Fruit fly (Drosophila melanogaster) whole organism, embryonic: ENCODE measurements around the gene CG17349.

ENCODE experiments used
- ATbp ChIP-seq: fragments of 200-800 bp; sonication (Bioruptor generic); optimal IDR thresholded peaks from 2 replicates; lab custom pipeline; 2017; ENCODE audit warnings: missing biosample characterization, mild to moderate bottlenecking, missing genetic modification characterization, missing genetic modification reagents
- Abd-B ChIP-seq: fragments of 200-800 bp; sonication (Bioruptor generic); optimal IDR thresholded peaks from 2 replicates; lab custom pipeline; 2018; ENCODE audit warnings: missing biosample characterization, mild to moderate bottlenecking, missing genetic modification characterization, moderate library complexity
- CG10267 ChIP-seq: fragments of 200-800 bp; sonication (Bioruptor generic); optimal IDR thresholded peaks from 2 replicates; lab custom pipeline; 2018; ENCODE audit warnings: missing biosample characterization, mild to moderate bottlenecking, missing genetic modification characterization, moderate library complexity
- CG10959 ChIP-seq: fragments of 200-800 bp; sonication (Bioruptor generic); IDR thresholded peaks from 2 replicates; pipeline ENCODE4 v1.3.6; 2022; ENCODE audit warnings: missing biosample characterization, missing genetic modification characterization
- CG11696 ChIP-seq: fragments of 200-800 bp; sonication (Bioruptor generic); IDR thresholded peaks from 2 replicates; pipeline ENCODE4 v1.3.6; 2022; ENCODE audit warnings: missing biosample characterization, missing genetic modification characterization
- CG13424 ChIP-seq: fragments of 200-800 bp; sonication (Bioruptor generic); optimal IDR thresholded peaks from 2 replicates; lab custom pipeline; 2019; ENCODE audit warnings: missing biosample characterization, mild to moderate bottlenecking, missing genetic modification characterization, moderate library complexity
- CG14441 ChIP-seq: fragments of 200-800 bp; sonication (Bioruptor generic); IDR thresholded peaks from 2 replicates; pipeline ENCODE4 v1.3.6; 2022; ENCODE audit warnings: missing biosample characterization, missing genetic modification characterization
- CG14667 ChIP-seq: fragments of 200-800 bp; sonication (Bioruptor generic); IDR thresholded peaks from 2 replicates; pipeline ENCODE4 v1.3.6; 2022; ENCODE audit warnings: missing biosample characterization, missing genetic modification characterization
- CG15011 ChIP-seq: fragments of 200-800 bp; sonication (Bioruptor generic); optimal IDR thresholded peaks from 3 replicates; lab custom pipeline; 2018; ENCODE audit warnings: missing biosample characterization, mild to moderate bottlenecking, missing genetic modification characterization
- CG15514 ChIP-seq: fragments of 200-800 bp; sonication (Bioruptor generic); optimal IDR thresholded peaks from 3 replicates; lab custom pipeline; 2017; ENCODE audit warnings: missing biosample characterization, missing genetic modification characterization, mild to moderate bottlenecking, moderate library complexity, missing genetic modification reagents
- CG17568 ChIP-seq: fragments of 200-800 bp; sonication (Bioruptor generic); optimal IDR thresholded peaks from 2 replicates; lab custom pipeline; 2018; ENCODE audit warnings: missing biosample characterization, mild to moderate bottlenecking, missing genetic modification characterization, moderate library complexity
- CG3163 ChIP-seq: fragments of 200-800 bp; sonication (Bioruptor generic); optimal IDR thresholded peaks from 3 replicates; lab custom pipeline; 2016; ENCODE audit warnings: missing biosample characterization, missing genetic modification characterization
- CG34376 ChIP-seq: fragments of 200-800 bp; sonication (Bioruptor generic); optimal IDR thresholded peaks from 2 replicates; lab custom pipeline; 2018; ENCODE audit warnings: missing biosample characterization, mild to moderate bottlenecking, missing genetic modification characterization
- CG4282 ChIP-seq: fragments of 200-800 bp; sonication (Bioruptor generic); optimal IDR thresholded peaks from 2 replicates; lab custom pipeline; 2016; ENCODE audit warnings: missing biosample characterization, missing genetic modification characterization
- CG7786 ChIP-seq: fragments of 200-800 bp; sonication (Bioruptor generic); optimal IDR thresholded peaks from 2 replicates; lab custom pipeline; 2016; ENCODE audit warnings: missing biosample characterization, missing genetic modification characterization
- CG7963 ChIP-seq: fragments of 200-800 bp; sonication (Bioruptor generic); IDR thresholded peaks from 3 replicates; pipeline ENCODE4 v1.3.6; 2022; ENCODE audit warnings: missing biosample characterization, missing genetic modification characterization; ENCODE audit not compliant: partially characterized antibody
- CG8089 ChIP-seq: fragments of 200-800 bp; sonication (Bioruptor generic); optimal IDR thresholded peaks from 3 replicates; lab custom pipeline; 2016; ENCODE audit warnings: missing biosample characterization, missing genetic modification characterization
- CG8388 ChIP-seq: fragments of 200-800 bp; sonication (Bioruptor generic); optimal IDR thresholded peaks from 2 replicates; lab custom pipeline; 2019; ENCODE audit warnings: missing biosample characterization, mild to moderate bottlenecking, missing genetic modification characterization, moderate library complexity
- Dfd ChIP-seq, 2 experiments: fragments of >200 bp; optimal IDR thresholded peaks; 2 replicates each; lab custom pipeline; 2017; ENCODE audit warnings: missing biosample characterization in 2 of 2, missing genetic modification characterization in 2 of 2
- Dll ChIP-seq: fragments of 200-800 bp; sonication (Bioruptor generic); IDR thresholded peaks from 4 replicates; pipeline ENCODE4 v1.3.6; 2022; ENCODE audit warnings: missing biosample characterization, missing genetic modification characterization; ENCODE audit not compliant: partially characterized antibody
- Hmr ChIP-seq: fragments of 200-800 bp; sonication (Bioruptor generic); optimal IDR thresholded peaks from 3 replicates; lab custom pipeline; 2017; ENCODE audit warnings: mild to moderate bottlenecking, missing biosample characterization, missing genetic modification reagents, missing genetic modification characterization
- Hmx ChIP-seq: fragments of 200-800 bp; sonication (Bioruptor generic); optimal IDR thresholded peaks from 2 replicates; lab custom pipeline; 2016; ENCODE audit warnings: missing biosample characterization, missing genetic modification characterization
- Lhr ChIP-seq: fragments of 200-800 bp; sonication (Bioruptor generic); optimal IDR thresholded peaks from 3 replicates; lab custom pipeline; 2017; ENCODE audit warnings: mild to moderate bottlenecking, missing biosample characterization, missing genetic modification reagents, missing genetic modification characterization
- MBD-R2 ChIP-seq: fragments of 200-800 bp; sonication (Bioruptor generic); IDR thresholded peaks from 2 replicates; pipeline ENCODE4 v1.3.6; 2022; ENCODE audit warnings: missing biosample characterization, missing genetic modification characterization
- Rfx ChIP-seq: fragments of 200-800 bp; sonication (Bioruptor generic); IDR thresholded peaks from 2 replicates; pipeline ENCODE4 v1.3.6; 2022; ENCODE audit warnings: missing biosample characterization, missing genetic modification characterization
- Six4 ChIP-seq: fragments of 200-800 bp; sonication (Bioruptor generic); optimal IDR thresholded peaks from 2 replicates; lab custom pipeline; 2016; ENCODE audit warnings: missing biosample characterization, missing genetic modification characterization
- bsh ChIP-seq, 2 experiments: fragments of 200-800 bp; sonication (Bioruptor generic); optimal IDR thresholded peaks; 2 replicates each; lab custom pipeline; 2017 to 2018; ENCODE audit warnings: mild to moderate bottlenecking in 2 of 2, missing biosample characterization in 2 of 2, missing genetic modification characterization in 2 of 2, moderate library complexity in 1 of 2
- chm ChIP-seq: fragments of 200-800 bp; sonication (Bioruptor generic); IDR thresholded peaks from 2 replicates; pipeline ENCODE4 v1.3.6; 2022; ENCODE audit warnings: missing biosample characterization, missing genetic modification characterization
- chn ChIP-seq: fragments of 200-800 bp; sonication (Bioruptor generic); optimal IDR thresholded peaks from 2 replicates; lab custom pipeline; 2016; ENCODE audit warnings: missing biosample characterization, missing genetic modification characterization
- cwo ChIP-seq: fragments of 200-800 bp; sonication (Bioruptor generic); optimal IDR thresholded peaks from 3 replicates; lab custom pipeline; 2017; ENCODE audit warnings: missing biosample characterization, missing genetic modification characterization, mild to moderate bottlenecking, moderate library complexity, missing genetic modification reagents
- dpn ChIP-seq, 2 experiments: fragments of 200-800 bp; sonication (Bioruptor generic); optimal IDR thresholded peaks; 3 replicates each; lab custom pipeline; 2016; ENCODE audit warnings: missing biosample characterization in 2 of 2, missing genetic modification characterization in 2 of 2
- fd3F ChIP-seq: fragments of 200-800 bp; sonication (Bioruptor generic); optimal IDR thresholded peaks from 2 replicates; lab custom pipeline; 2018; ENCODE audit warnings: missing biosample characterization, mild to moderate bottlenecking, missing genetic modification characterization, moderate library complexity
- gem ChIP-seq: fragments of 200-800 bp; sonication (Bioruptor generic); optimal IDR thresholded peaks from 2 replicates; lab custom pipeline; 2019; ENCODE audit warnings: missing biosample characterization, mild to moderate bottlenecking, missing genetic modification characterization, moderate library complexity
- grau ChIP-seq: fragments of 200-800 bp; optimal IDR thresholded peaks from 3 replicates; lab custom pipeline; 2019; ENCODE audit warnings: missing biosample characterization, mild to moderate bottlenecking, missing genetic modification characterization, moderate library complexity
- hkb ChIP-seq, 2 experiments: fragments of 200-800 bp in 1 of 2; fragments of >200 bp in 1 of 2; sonication (Bioruptor generic) in 1 of 2; IDR thresholded peaks in 1 of 2; optimal IDR thresholded peaks in 1 of 2; 2 replicates each; pipeline versions ENCODE4 v1.3.6 to Lab custom; 2017 to 2022; ENCODE audit warnings: missing biosample characterization in 1 of 2, missing genetic modification characterization in 1 of 2
- oc ChIP-seq: fragments of 200-800 bp; sonication (Bioruptor generic); optimal IDR thresholded peaks from 2 replicates; lab custom pipeline; 2018; ENCODE audit warnings: missing biosample characterization, mild to moderate bottlenecking, missing genetic modification characterization, moderate library complexity
- schlank ChIP-seq: fragments of 200-800 bp; sonication (Bioruptor generic); optimal IDR thresholded peaks from 2 replicates; lab custom pipeline; 2018; ENCODE audit warnings: missing biosample characterization, mild to moderate bottlenecking, missing genetic modification characterization
- sd ChIP-seq: fragments of 200-800 bp; sonication (Bioruptor generic); optimal IDR thresholded peaks from 3 replicates; lab custom pipeline; 2018; ENCODE audit warnings: missing biosample characterization, mild to moderate bottlenecking, missing genetic modification characterization, moderate library complexity
- sens-2 ChIP-seq: fragments of 200-800 bp; sonication (Bioruptor generic); IDR thresholded peaks from 2 replicates; pipeline ENCODE4 v1.3.6; 2022; ENCODE audit warnings: missing biosample characterization, missing genetic modification characterization
- sima ChIP-seq: fragments of 200-800 bp; sonication (Bioruptor generic); optimal IDR thresholded peaks from 2 replicates; lab custom pipeline; 2016; ENCODE audit warnings: missing biosample characterization, missing genetic modification characterization
- sisA ChIP-seq: fragments of 200-800 bp; sonication (Bioruptor generic); IDR thresholded peaks from 2 replicates; pipeline ENCODE4 v1.3.6; 2022; ENCODE audit warnings: missing biosample characterization, missing genetic modification characterization
- sna ChIP-seq: fragments of 200-800 bp; sonication (Bioruptor generic); IDR thresholded peaks from 2 replicates; pipeline ENCODE4 v1.3.6; 2022; ENCODE audit warnings: missing biosample characterization, missing genetic modification characterization; ENCODE audit not compliant: partially characterized antibody
- sr ChIP-seq: fragments of 200-800 bp; sonication (Bioruptor generic); IDR thresholded peaks from 3 replicates; pipeline ENCODE4 v1.3.6; 2022; ENCODE audit warnings: missing biosample characterization, missing genetic modification characterization
- tin ChIP-seq: fragments of 200-800 bp; sonication (Bioruptor generic); optimal IDR thresholded peaks from 3 replicates; lab custom pipeline; 2016; ENCODE audit warnings: missing biosample characterization, missing genetic modification characterization
- tll ChIP-seq, 2 experiments: fragments of 200-800 bp in 1 of 2; fragments of >200 bp in 1 of 2; sonication (Bioruptor generic) in 1 of 2; optimal IDR thresholded peaks; 2 replicates each; lab custom pipeline; 2017 to 2019; ENCODE audit warnings: missing biosample characterization in 2 of 2, missing genetic modification characterization in 2 of 2, mild to moderate bottlenecking in 1 of 2, moderate library complexity in 1 of 2
- tna ChIP-seq: fragments of 200-800 bp; sonication (Bioruptor generic); IDR thresholded peaks from 2 replicates; pipeline ENCODE4 v1.3.6; 2022; ENCODE audit warnings: missing biosample characterization, missing genetic modification characterization; ENCODE audit not compliant: partially characterized antibody

CG17349 gene

DNA sequence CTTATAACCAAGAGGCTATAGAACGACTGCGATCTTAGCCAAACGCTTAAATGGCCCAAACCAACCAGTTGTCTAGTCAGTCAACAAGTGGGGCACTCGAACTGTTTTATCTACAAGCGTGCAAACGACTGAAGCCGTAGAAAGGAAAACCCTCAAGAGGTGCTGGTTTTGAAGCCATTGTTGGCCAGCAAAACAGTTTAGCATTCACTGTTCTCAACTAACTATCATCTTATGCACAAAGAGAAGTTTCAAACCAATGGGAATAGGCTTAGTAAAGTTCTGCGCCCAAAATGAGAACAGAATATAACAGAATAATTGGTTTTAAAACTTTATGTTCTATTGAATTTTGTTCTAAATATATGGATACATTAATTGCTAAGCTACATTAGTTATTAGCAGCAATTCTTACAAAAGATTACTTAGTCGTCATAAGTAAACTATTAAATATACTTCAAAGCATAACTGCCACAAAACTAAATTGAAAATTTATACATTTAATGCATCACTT, 23.5 kb downstream of the CG17349 start, which contains the start of gene CG31798 (continued):
- TF ChIP-seq Rfx (GFP tag; lab: Robert Waterston, UW) (no peak), CG34376 (GFP tag; lab: Kevin White, UChicago) (no peak), tin (no peak), CG14667 (GFP tag; lab: Robert Waterston, UW) (no peak), Hmr (GFP tag; lab: Kevin White, UChicago) (peak; percentile 6), Lhr (GFP tag; lab: Kevin White, UChicago) (no peak), hkb (optimal IDR thresholded peaks at IDR 0.05; lab: Kevin White, UChicago) (no peak), hkb (GFP tag; IDR thresholded peaks at IDR 0.05; lab: Robert Waterston, UW) (no peak), Dll (no peak)

DNA sequence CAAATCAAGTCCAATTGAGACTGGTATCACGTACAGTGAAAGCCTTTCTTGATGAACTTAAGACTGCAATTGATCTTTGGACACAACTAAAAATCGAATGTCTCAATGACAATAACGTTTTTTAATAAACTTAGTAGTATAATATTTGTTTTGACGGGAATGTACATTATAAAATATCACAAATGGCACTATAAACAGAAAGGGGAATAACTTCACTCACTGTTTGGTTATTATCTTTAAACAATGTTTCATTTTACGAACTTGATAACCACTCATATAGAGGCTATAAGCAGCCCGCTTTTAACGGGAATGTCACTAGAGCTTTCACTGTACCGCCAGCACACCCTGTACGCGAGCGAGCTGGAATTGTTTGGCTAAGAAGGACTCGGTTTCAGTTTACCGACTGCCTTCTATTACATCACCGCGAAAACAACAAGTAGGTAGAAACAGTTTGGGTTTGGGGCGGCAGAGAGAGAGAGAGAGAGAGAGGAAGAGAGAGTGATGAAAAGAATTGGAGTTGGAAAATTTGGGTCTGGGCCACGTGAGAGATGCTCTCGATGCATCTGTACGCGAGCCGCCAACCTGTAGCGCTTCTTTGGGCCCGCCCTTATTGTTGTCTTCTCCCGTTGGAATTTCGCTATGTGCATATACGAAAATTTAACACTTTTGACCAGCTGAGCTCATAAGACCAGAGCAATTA, 27.5 kb downstream of the CG17349 start:
- TF ChIP-seq sima (GFP tag; lab: Kevin White, UChicago) (no peak), Dfd (GFP tag; optimal IDR thresholded peaks at IDR 0.05; lab: Kevin White, UChicago) (no peak), CG14441 (GFP tag; lab: Robert Waterston, UW) (no peak), CG11696 (no peak), Hmx (peak; percentile 26), CG7786 (GFP tag; lab: Kevin White, UChicago) (no peak), sisA (GFP tag; lab: Robert Waterston, UW) (no peak; the same call in 1 of the 2 replicates), CG17568 (no peak), schlank (tag; lab: Kevin White, UChicago) (no peak), CG13424 (tag; lab: Kevin White, UChicago) (peak; percentile 40), fd3F (GFP tag; lab: Kevin White, UChicago) (no peak), CG10267 (no peak), gem (tag; lab: Kevin White, UChicago) (peak; percentile 53), CG3163 (GFP tag; lab: Kevin White, UChicago) (no peak), sd (tag; lab: Kevin White, UChicago) (peak; percentile 25), Abd-B (GFP tag; lab: Kevin White, UChicago) (no peak), CG15011 (GFP tag; lab: Kevin White, UChicago) (peak; percentile 4), MBD-R2 (GFP tag; lab: Robert Waterston, UW) (0 out of 2 replicates have a peak, but pooled peaks have one; percentile 9), Hmr (GFP tag; lab: Kevin White, UChicago) (peak; percentile 49), Six4 (no peak), chm (GFP tag; lab: Robert Waterston, UW) (no peak), grau (tag; lab: Kevin White, UChicago) (peak; percentile 83), sens-2 (GFP tag; lab: Robert Waterston, UW) (no peak), tna (GFP tag; lab: Robert Waterston, UW) (no peak), chn (GFP tag; lab: Kevin White, UChicago) (peak; percentile 8), CG15514 (peak; percentile 10), CG8388 (GFP tag; lab: Kevin White, UChicago) (peak; percentile 12), sna (GFP tag; lab: Robert Waterston, UW) (no peak), sr (GFP tag; lab: Robert Waterston, UW) (no peak), CG10959 (GFP tag; lab: Robert Waterston, UW) (no peak), bsh (GFP tag; optimal IDR thresholded peaks at IDR 0.05; lab: Kevin White, UChicago) (peak in 1 of 2 experiments; percentile 22), oc (tag; lab: Kevin White, UChicago) (no peak), CG8089 (GFP tag; lab: Kevin White, UChicago) (no peak), CG4282 (GFP tag; lab: Kevin White, UChicago) (no peak), ATbp (GFP tag; lab: Kevin White, UChicago) (peak; percentile 20), cwo (GFP tag; lab: Kevin White, UChicago) (no peak), CG7963 (GFP tag; lab: Robert Waterston, UW) (no peak), tll (GFP tag; optimal IDR thresholded peaks at IDR 0.05; lab: Kevin White, UChicago) (no peak), dpn (GFP tag; optimal IDR thresholded peaks at IDR 0.05; lab: Kevin White, UChicago) (peak; percentile 5 to 33)
